Worm (Caenorhabditis elegans) whole organism, late embryonic: Measurements from ENCODE around the gene C37H5.14.

Experiments used
- ceh-14 ChIP-seq: sonication (generic microtip); optimal IDR thresholded peaks from 2 replicates; lab custom pipeline; 2016; ENCODE audit warnings: missing genotype, missing genetic modification characterization, missing compliant biosample characterization
- ceh-24 ChIP-seq: sonication (generic microtip); optimal IDR thresholded peaks from 2 replicates; lab custom pipeline; 2016; ENCODE audit warnings: mild to moderate bottlenecking, missing genetic modification characterization, missing compliant biosample characterization
- hlh-30 ChIP-seq: sonication (generic microtip); optimal IDR thresholded peaks from 2 replicates; lab custom pipeline; 2017; ENCODE audit warnings: antibody characterized with exemption, missing genetic modification characterization, missing compliant biosample characterization; ENCODE audit not compliant: insufficient read depth
- pha-2 ChIP-seq: sonication (generic microtip); optimal IDR thresholded peaks from 2 replicates; lab custom pipeline; 2017; ENCODE audit warnings: mild to moderate bottlenecking, missing genetic modification characterization, missing compliant biosample characterization

DNA sequence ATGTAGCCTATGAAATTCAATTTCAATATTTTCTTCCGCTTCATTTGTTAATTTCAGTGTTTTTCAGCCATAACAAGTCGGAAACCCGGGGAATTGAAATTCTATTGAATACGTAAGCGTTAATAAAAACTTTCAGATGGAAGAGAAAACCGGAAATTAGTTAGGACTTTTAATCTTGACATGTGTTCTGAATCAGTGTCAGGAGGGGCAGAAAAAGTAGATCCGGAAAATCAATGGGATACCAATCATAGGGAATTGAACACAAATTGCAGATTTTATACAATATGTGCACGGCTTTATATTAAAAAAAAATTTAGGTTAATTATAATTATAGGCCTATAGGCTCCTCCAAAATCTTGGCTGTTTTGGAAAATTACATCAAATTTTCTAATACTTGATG, 30.2 kb upstream of the C37H5.14 start:
- TF ChIP-seq hlh-30 = no peak
- TF ChIP-seq ceh-24 (tag; lab: Kevin White, UChicago) = no peak
- no peak for TF ChIP-seq ceh-14 (tag; lab: Kevin White, UChicago)
- no peak for TF ChIP-seq pha-2
